Fruit fly (Drosophila melanogaster) whole organism, embryonic: ENCODE measurements around the gene Vav.

Experiments
- Atf-2 ChIP-seq: fragments of 200-800 bp; sonication (Bioruptor generic); optimal IDR thresholded peaks from 2 replicates; lab custom pipeline; 2016; ENCODE audit warnings: missing biosample characterization, missing genetic modification characterization
- B-H2 ChIP-seq: fragments of 200-800 bp; sonication (Bioruptor generic); optimal IDR thresholded peaks from 2 replicates; lab custom pipeline; 2018; ENCODE audit warnings: missing biosample characterization, mild to moderate bottlenecking, missing genetic modification characterization
- CG10543 ChIP-seq: fragments of 200-800 bp; sonication (Bioruptor generic); optimal IDR thresholded peaks from 3 replicates; lab custom pipeline; 2017; ENCODE audit warnings: missing biosample characterization, mild to moderate bottlenecking, missing genetic modification characterization, moderate library complexity
- CG10979 ChIP-seq: fragments of 200-800 bp; sonication (Bioruptor generic); optimal IDR thresholded peaks from 2 replicates; lab custom pipeline; 2018; ENCODE audit warnings: missing biosample characterization, mild to moderate bottlenecking, missing genetic modification characterization, moderate library complexity
- CG12236 ChIP-seq: fragments of 200-800 bp; sonication (Bioruptor generic); optimal IDR thresholded peaks from 2 replicates; lab custom pipeline; 2016; ENCODE audit warnings: missing biosample characterization, missing genetic modification characterization
- CG1233 ChIP-seq: fragments of 200-800 bp; sonication (Bioruptor generic); optimal IDR thresholded peaks from 4 replicates; lab custom pipeline; 2018; ENCODE audit warnings: missing biosample characterization, mild to moderate bottlenecking, missing genetic modification characterization
- CG12769 ChIP-seq: fragments of 200-800 bp; sonication (Bioruptor generic); optimal IDR thresholded peaks from 2 replicates; lab custom pipeline; 2019; ENCODE audit warnings: missing biosample characterization, mild to moderate bottlenecking, missing genetic modification characterization, moderate library complexity
- CG13424 ChIP-seq: fragments of 200-800 bp; sonication (Bioruptor generic); optimal IDR thresholded peaks from 2 replicates; lab custom pipeline; 2019; ENCODE audit warnings: missing biosample characterization, mild to moderate bottlenecking, missing genetic modification characterization, moderate library complexity
- CG14014 ChIP-seq: fragments of 200-800 bp; sonication (Bioruptor generic); IDR thresholded peaks from 2 replicates; pipeline ENCODE4 v1.3.6; 2022; ENCODE audit warnings: missing biosample characterization, missing genetic modification characterization
- CG14710 ChIP-seq: fragments of 200-800 bp; sonication (Bioruptor generic); optimal IDR thresholded peaks from 3 replicates; lab custom pipeline; 2019; ENCODE audit warnings: missing biosample characterization, mild to moderate bottlenecking, missing genetic modification characterization, moderate library complexity
- CG15479 ChIP-seq: fragments of 200-800 bp; sonication (Bioruptor generic); optimal IDR thresholded peaks from 3 replicates; lab custom pipeline; 2019; ENCODE audit warnings: missing biosample characterization, mild to moderate bottlenecking, missing genetic modification characterization, moderate library complexity
- CG15696 ChIP-seq: fragments of 200-800 bp; sonication (Bioruptor generic); optimal IDR thresholded peaks from 2 replicates; lab custom pipeline; 2019; ENCODE audit warnings: missing biosample characterization, mild to moderate bottlenecking, missing genetic modification characterization, moderate library complexity
- CG1647 ChIP-seq: fragments of 200-800 bp; sonication (Bioruptor generic); optimal IDR thresholded peaks from 3 replicates; lab custom pipeline; 2016; ENCODE audit warnings: missing biosample characterization, missing genetic modification characterization
- CG17568 ChIP-seq: fragments of 200-800 bp; sonication (Bioruptor generic); optimal IDR thresholded peaks from 2 replicates; lab custom pipeline; 2018; ENCODE audit warnings: missing biosample characterization, mild to moderate bottlenecking, missing genetic modification characterization, moderate library complexity
- CG18764 ChIP-seq: fragments of 200-800 bp; sonication (Bioruptor generic); optimal IDR thresholded peaks from 3 replicates; lab custom pipeline; 2016; ENCODE audit warnings: missing biosample characterization, missing genetic modification characterization
- CG2129 ChIP-seq: fragments of 200-800 bp; sonication (Bioruptor generic); IDR thresholded peaks from 2 replicates; pipeline ENCODE4 v1.3.6; 2022; ENCODE audit warnings: missing biosample characterization, missing genetic modification characterization; ENCODE audit not compliant: partially characterized antibody
- CG2712 ChIP-seq: fragments of 200-800 bp; optimal IDR thresholded peaks from 3 replicates; lab custom pipeline; 2019; ENCODE audit warnings: missing biosample characterization, mild to moderate bottlenecking, missing genetic modification characterization, moderate library complexity
- CG30020 ChIP-seq: fragments of 200-800 bp; optimal IDR thresholded peaks from 2 replicates; lab custom pipeline; 2019; ENCODE audit warnings: missing biosample characterization, mild to moderate bottlenecking, missing genetic modification characterization, moderate library complexity
- CG32772 ChIP-seq: fragments of 200-800 bp; sonication (Bioruptor generic); IDR thresholded peaks from 2 replicates; pipeline ENCODE4 v1.3.6; 2022; ENCODE audit warnings: missing biosample characterization, missing genetic modification characterization
- CG6272 ChIP-seq: fragments of 200-800 bp; sonication (Bioruptor generic); IDR thresholded peaks from 2 replicates; pipeline ENCODE4 v1.3.6; 2022; ENCODE audit warnings: missing biosample characterization, missing genetic modification characterization
- CG8290 ChIP-seq, 3 experiments: fragments of 200-800 bp; sonication (Bioruptor generic); optimal IDR thresholded peaks; 2 replicates each; lab custom pipeline; 2016 to 2019; ENCODE audit warnings: missing biosample characterization in 3 of 3, missing genetic modification characterization in 3 of 3, mild to moderate bottlenecking in 2 of 3, moderate library complexity in 1 of 3
- CG8924 ChIP-seq: fragments of 200-800 bp; optimal IDR thresholded peaks from 3 replicates; lab custom pipeline; 2019; ENCODE audit warnings: missing biosample characterization, mild to moderate bottlenecking, missing genetic modification characterization, moderate library complexity
- CG9215 ChIP-seq: fragments of 200-800 bp; sonication (Bioruptor generic); IDR thresholded peaks from 2 replicates; pipeline ENCODE4 v1.3.6; 2022; ENCODE audit warnings: missing biosample characterization, missing genetic modification characterization
- CG9876 ChIP-seq: fragments of 200-800 bp; sonication (Bioruptor generic); optimal IDR thresholded peaks from 2 replicates; lab custom pipeline; 2016; ENCODE audit warnings: missing biosample characterization, missing genetic modification characterization
- Dbx ChIP-seq: fragments of 200-800 bp; sonication (Bioruptor generic); IDR thresholded peaks from 3 replicates; pipeline ENCODE4 v1.3.6; 2022; ENCODE audit warnings: missing biosample characterization, missing genetic modification characterization
- Dek ChIP-seq: fragments of 200-800 bp; sonication (Bioruptor generic); optimal IDR thresholded peaks from 3 replicates; lab custom pipeline; 2019; ENCODE audit warnings: missing biosample characterization, mild to moderate bottlenecking, missing genetic modification characterization, moderate library complexity
- E2f1 ChIP-seq: fragments of 200-800 bp; sonication (Bioruptor generic); IDR thresholded peaks from 2 replicates; pipeline ENCODE4 v1.3.6; 2022; ENCODE audit warnings: missing biosample characterization, missing genetic modification characterization
- Ets97D ChIP-seq: fragments of 200-800 bp; sonication (Bioruptor generic); optimal IDR thresholded peaks from 3 replicates; lab custom pipeline; 2016; ENCODE audit warnings: missing biosample characterization, missing genetic modification characterization
- HLH3B ChIP-seq: fragments of 200-800 bp; sonication (Bioruptor generic); IDR thresholded peaks from 2 replicates; pipeline ENCODE4 v1.3.6; 2022; ENCODE audit warnings: missing biosample characterization, missing genetic modification characterization
- MBD-R2 ChIP-seq: fragments of 200-800 bp; sonication (Bioruptor generic); IDR thresholded peaks from 2 replicates; pipeline ENCODE4 v1.3.6; 2022; ENCODE audit warnings: missing biosample characterization, missing genetic modification characterization
- Mrtf ChIP-seq: fragments of 200-800 bp; sonication (Bioruptor generic); IDR thresholded peaks from 3 replicates; pipeline ENCODE4 v1.3.6; 2022; ENCODE audit warnings: missing biosample characterization, missing genetic modification characterization
- Ravus ChIP-seq: fragments of 200-800 bp; sonication (Bioruptor generic); IDR thresholded peaks from 2 replicates; pipeline ENCODE4 v1.3.6; 2022; ENCODE audit warnings: missing biosample characterization, missing genetic modification characterization
- Side ChIP-seq: fragments of 200-800 bp; sonication (Bioruptor generic); optimal IDR thresholded peaks from 2 replicates; lab custom pipeline; 2016; ENCODE audit warnings: missing biosample characterization, missing genetic modification characterization
- Ssrp ChIP-seq: fragments of 200-800 bp; sonication (Bioruptor generic); optimal IDR thresholded peaks from 2 replicates; lab custom pipeline; 2018; ENCODE audit warnings: missing biosample characterization, mild to moderate bottlenecking, missing genetic modification characterization, moderate library complexity
- Vsx1 ChIP-seq: fragments of 200-800 bp; sonication (Bioruptor generic); optimal IDR thresholded peaks from 2 replicates; lab custom pipeline; 2017; ENCODE audit warnings: missing biosample characterization, mild to moderate bottlenecking, missing genetic modification characterization, missing genetic modification reagents
- ewg ChIP-seq: fragments of 200-800 bp; sonication (Bioruptor generic); optimal IDR thresholded peaks from 3 replicates; lab custom pipeline; 2017; ENCODE audit warnings: mild to moderate bottlenecking, missing biosample characterization, missing genetic modification reagents, missing genetic modification characterization
- gcm ChIP-seq: fragments of 200-800 bp; sonication (Bioruptor generic); optimal IDR thresholded peaks from 2 replicates; lab custom pipeline; 2019; ENCODE audit warnings: missing biosample characterization, mild to moderate bottlenecking, missing genetic modification characterization, moderate library complexity
- grn ChIP-seq: fragments of 200-800 bp; sonication (Bioruptor generic); optimal IDR thresholded peaks from 3 replicates; lab custom pipeline; 2017; ENCODE audit warnings: missing biosample characterization, missing genetic modification characterization
- ind ChIP-seq: fragments of 200-800 bp; sonication (Bioruptor generic); optimal IDR thresholded peaks from 3 replicates; lab custom pipeline; 2016; ENCODE audit warnings: missing biosample characterization, missing genetic modification characterization
- insv ChIP-seq, 2 experiments: fragments of 200-800 bp; sonication (Bioruptor generic); optimal IDR thresholded peaks; 3 replicates each; lab custom pipeline; 2016 to 2018; ENCODE audit warnings: missing biosample characterization in 2 of 2, missing genetic modification characterization in 2 of 2
- lilli ChIP-seq: fragments of 200-800 bp; sonication (Bioruptor generic); optimal IDR thresholded peaks from 3 replicates; lab custom pipeline; 2016; ENCODE audit warnings: missing biosample characterization, missing genetic modification characterization
- pan ChIP-seq, 4 experiments: fragments of >200 bp in 3 of 4; fragments of 200-800 bp in 1 of 4; sonication (Bioruptor generic) in 1 of 4; optimal IDR thresholded peaks in 3 of 4; IDR thresholded peaks in 1 of 4; 2 replicates each; pipeline versions ENCODE4 v1.3.6 to Lab custom; 2017 to 2022; ENCODE audit warnings: missing biosample characterization in 2 of 4, missing genetic modification characterization in 2 of 4, mixed read lengths in 1 of 4
- phol ChIP-seq: fragments of 200-800 bp; sonication (Bioruptor generic); optimal IDR thresholded peaks from 3 replicates; lab custom pipeline; 2018; ENCODE audit warnings: missing biosample characterization, mild to moderate bottlenecking, missing genetic modification characterization, moderate library complexity
- scrt ChIP-seq: fragments of 200-800 bp; sonication (Bioruptor generic); optimal IDR thresholded peaks from 2 replicates; lab custom pipeline; 2018; ENCODE audit warnings: missing biosample characterization, mild to moderate bottlenecking, missing genetic modification characterization, moderate library complexity
- slou ChIP-seq: fragments of 200-800 bp; sonication (Bioruptor generic); optimal IDR thresholded peaks from 3 replicates; lab custom pipeline; 2016; ENCODE audit warnings: missing biosample characterization, missing genetic modification characterization
- ssp ChIP-seq: fragments of 200-800 bp; sonication (Bioruptor generic); IDR thresholded peaks from 2 replicates; pipeline ENCODE4 v1.3.6; 2022; ENCODE audit warnings: missing biosample characterization, missing genetic modification characterization
- wdn ChIP-seq: fragments of 200-800 bp; sonication (Bioruptor generic); IDR thresholded peaks from 2 replicates; pipeline ENCODE4 v1.3.6; 2022; ENCODE audit warnings: missing biosample characterization, missing genetic modification characterization

Vav gene

dm6 chrX:19247200-19248052 is 14.2 kb upstream of the Vav start, which contains the start of gene CG7992 (continued):
- TF ChIP-seq pan (optimal IDR thresholded peaks at IDR 0.05; lab: Kevin White, UChicago) (no peak), pan (GFP tag; optimal IDR thresholded peaks at IDR 0.05 in 1 of 2, IDR thresholded peaks at IDR 0.05 in 1 of 2) (peak in 1 of 2 experiments; percentile 51), CG30020 (tag; lab: Kevin White, UChicago) (no peak), CG6272 (no peak), phol (tag; lab: Kevin White, UChicago) (peak; percentile 48), CG14710 (tag; lab: Kevin White, UChicago) (peak; percentile 1), CG8924 (tag; lab: Kevin White, UChicago) (peak; percentile 47), ssp (GFP tag; lab: Robert Waterston, UW) (0 out of 2 replicates have a peak, but pooled peaks have one; percentile 18), Dbx (GFP tag; lab: Robert Waterston, UW) (0 out of 3 replicates have a peak, but pooled peaks have one; percentile 32), MBD-R2 (GFP tag; lab: Robert Waterston, UW) (peak; percentile 26; the same call in 1 of the 2 replicates), CG2712 (tag; lab: Kevin White, UChicago) (peak; percentile 36), Ravus (no peak), ewg (peak; percentile 32), B-H2 (peak; percentile 16), lilli (peak; percentile 77), CG9215 (GFP tag; lab: Robert Waterston, UW) (peak; percentile 49), Mrtf (GFP tag; lab: Robert Waterston, UW) (0 out of 3 replicates have a peak, but pooled peaks have one; percentile 44), CG12769 (no peak), insv (GFP tag; optimal IDR thresholded peaks at IDR 0.05; lab: Kevin White, UChicago) (no peak), Vsx1 (GFP tag; lab: Kevin White, UChicago) (peak; percentile 47), CG12236 (GFP tag; lab: Kevin White, UChicago) (peak; percentile 1), CG10543 (peak; percentile 31), CG2129 (GFP tag; lab: Robert Waterston, UW) (no peak), CG9876 (GFP tag; lab: Kevin White, UChicago) (peak; percentile 10), wdn (GFP tag; lab: Robert Waterston, UW) (no peak), CG10979 (tag; lab: Kevin White, UChicago) (peak; percentile 46), Ssrp (tag; lab: Kevin White, UChicago) (peak; percentile 25), CG1647 (GFP tag; lab: Kevin White, UChicago) (peak; percentile 10), slou (GFP tag; lab: Kevin White, UChicago) (no peak), gcm (GFP tag; lab: Kevin White, UChicago) (no peak), CG8290 (GFP tag; optimal IDR thresholded peaks at IDR 0.05; lab: Kevin White, UChicago) (no peak), CG8290 (tag; optimal IDR thresholded peaks at IDR 0.05; lab: Kevin White, UChicago) (no peak), CG1233 (GFP tag; lab: Kevin White, UChicago) (peak; percentile 9), CG18764 (GFP tag; lab: Kevin White, UChicago) (no peak), Ets97D (no peak), CG15479 (GFP tag; lab: Kevin White, UChicago) (peak; percentile 40), CG14014 (GFP tag; lab: Robert Waterston, UW) (0 out of 2 replicates have a peak, but pooled peaks have one; percentile 15), E2f1 (GFP tag; lab: Robert Waterston, UW) (0 out of 2 replicates have a peak, but pooled peaks have one; percentile 27), Side (GFP tag; lab: Kevin White, UChicago) (peak; percentile 70), HLH3B (GFP tag; lab: Robert Waterston, UW) (peak; percentile 45; the same call in 1 of the 2 replicates), Dek (tag; lab: Kevin White, UChicago) (peak; percentile 53), CG15696 (tag; lab: Kevin White, UChicago) (no peak), grn (GFP tag; lab: Kevin White, UChicago) (peak; percentile 89), CG17568 (no peak), Atf-2 (GFP tag; lab: Kevin White, UChicago) (peak; percentile 0), CG13424 (peak; percentile 60), scrt (GFP tag; lab: Kevin White, UChicago) (peak; percentile 49), CG32772 (GFP tag; lab: Robert Waterston, UW) (peak; percentile 41; the same call in 1 of the 2 replicates), ind (GFP tag; lab: Kevin White, UChicago) (peak; percentile 54)
